Worm (Caenorhabditis elegans) whole organism, L4 larva: ENCODE data around the gene daf-19.

Experiments used
- ZK546.5 ChIP-seq, 2 experiments: sonication (generic microtip); optimal IDR thresholded peaks; 2 replicates each; lab custom pipeline; 2017; ENCODE audit warnings: missing biosample characterization in 2 of 2, missing genetic modification characterization in 2 of 2
- ama-1 ChIP-seq: fragments of 150-350 bp; optimal IDR thresholded peaks from 2 replicates; lab custom pipeline; 2014; ENCODE audit warnings: inconsistent platforms, mixed read lengths
- fos-1 ChIP-seq: fragments of 150-350 bp; optimal IDR thresholded peaks from 2 replicates; lab custom pipeline; 2014; ENCODE audit warnings: missing biosample characterization, missing genetic modification characterization
- mep-1 ChIP-seq: fragments of 150-350 bp; sonication (generic microtip); optimal IDR thresholded peaks from 3 replicates; lab custom pipeline; 2014; ENCODE audit warnings: missing biosample characterization, missing genetic modification characterization
- nhr-237 ChIP-seq: sonication (generic microtip); optimal IDR thresholded peaks from 2 replicates; lab custom pipeline; 2017; ENCODE audit warnings: missing biosample characterization, missing genetic modification characterization
- nhr-76 ChIP-seq: fragments of 150-350 bp; optimal IDR thresholded peaks from 2 replicates; lab custom pipeline; 2014; ENCODE audit warnings: missing biosample characterization, missing genetic modification characterization
- nhr-77 ChIP-seq: fragments of 150-350 bp; optimal IDR thresholded peaks from 2 replicates; lab custom pipeline; 2014; ENCODE audit warnings: missing biosample characterization, missing genetic modification characterization
- skn-1 ChIP-seq: fragments of 150-350 bp; optimal IDR thresholded peaks from 2 replicates; lab custom pipeline; 2014; ENCODE audit warnings: missing biosample characterization, missing genetic modification characterization
- unc-62 ChIP-seq, 3 experiments: fragments of 150-350 bp in 1 of 3; sonication (generic microtip); optimal IDR thresholded peaks in 2 of 3; peaks in 1 of 3; 1 replicate in 1 of 3; 2 replicates in 2 of 3; lab custom pipeline; 2014 to 2017; ENCODE audit warnings: missing biosample characterization in 3 of 3, missing genetic modification characterization in 3 of 3, missing genetic modification reagents in 3 of 3, missing genotype in 1 of 3
- ztf-11 ChIP-seq: fragments of 150-350 bp; optimal IDR thresholded peaks from 2 replicates; lab custom pipeline; 2014; ENCODE audit warnings: missing biosample characterization, missing genetic modification characterization

DNA sequence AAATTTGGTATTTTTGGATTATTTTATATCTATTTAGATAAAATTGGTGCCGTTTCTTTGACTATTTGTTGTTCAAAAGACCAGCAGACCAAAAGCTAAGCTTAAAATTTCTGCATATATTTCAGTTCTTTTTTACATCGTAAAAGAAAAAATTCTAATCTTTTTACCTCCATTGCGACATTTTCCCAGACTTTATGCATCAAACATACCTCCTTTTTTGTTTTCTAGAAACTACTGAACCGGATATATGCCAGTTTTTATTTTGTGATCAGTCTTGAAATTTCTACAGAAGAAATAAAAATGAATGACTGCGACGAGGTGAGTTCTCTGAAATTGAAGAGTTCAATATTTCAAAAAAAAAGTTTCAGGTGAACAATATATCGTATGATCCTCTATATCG, 25.5 kb upstream of the daf-19 start, which contains the start of gene srb-6:
- TF ChIP-seq fos-1 (tag; lab: Kevin White, UChicago) (no peak), nhr-237 (tag; lab: Kevin White, UChicago) (no peak), unc-62 (GFP tag; optimal IDR thresholded peaks at IDR 0.05 in 1 of 2; lab: Kevin White, UChicago) (no peak), unc-62 (tag; optimal IDR thresholded peaks at IDR 0.05; lab: Kevin White, UChicago) (no peak), skn-1 (tag; lab: Kevin White, UChicago) (no peak), ZK546.5 (tag; optimal IDR thresholded peaks at IDR 0.05; lab: Kevin White, UChicago) (no peak), ama-1 (lab: Kevin White, UChicago) (no peak), nhr-76 (tag; lab: Kevin White, UChicago) (no peak), mep-1 (tag; lab: Kevin White, UChicago) (no peak), ztf-11 (no peak), nhr-77 (tag; lab: Kevin White, UChicago) (no peak)
